Fruit fly (Drosophila melanogaster): ENCODE data around the gene ebd1.

Gene ebd1

dm6 chr3L:660314-661075, 24.9 kb downstream of the ebd1 start:
- TF ChIP-seq Jra (GFP tag; optimal IDR thresholded peaks at IDR 0.05) (no peak), Dfd (GFP tag; optimal IDR thresholded peaks at IDR 0.05) (no peak), Dif (GFP tag; optimal IDR thresholded peaks at IDR 0.05; ENCODE audit: partially characterized antibody) (peak; percentile 5), Sp1 (GFP tag; optimal IDR thresholded peaks at IDR 0.05) (peak; percentile 54), usp (GFP tag; optimal IDR thresholded peaks at IDR 0.05) (no peak), Mio (GFP tag; optimal IDR thresholded peaks at IDR 0.05) (no peak), h (GFP tag; optimal IDR thresholded peaks at IDR 0.05) (peak; percentile 79), Hr78 (GFP tag; optimal IDR thresholded peaks at IDR 0.05) (no peak), rgr (GFP tag; optimal IDR thresholded peaks at IDR 0.05) (peak; percentile 71), foxo (GFP tag; optimal IDR thresholded peaks at IDR 0.05) (peak in 1 of 2 experiments; percentile 74), N (GFP tag; optimal IDR thresholded peaks at IDR 0.05) (no peak), Hnf4 (GFP tag; optimal IDR thresholded peaks at IDR 0.05) (peak; percentile 54), lola (GFP tag; optimal IDR thresholded peaks at IDR 0.05) (no peak), GATAd (GFP tag; optimal IDR thresholded peaks at IDR 0.05) (no peak), jim (GFP tag; optimal IDR thresholded peaks at IDR 0.05) (no peak), dmrt93B (GFP tag; optimal IDR thresholded peaks at IDR 0.05) (peak; percentile 37), Myc (optimal IDR thresholded peaks at IDR 0.05) (no peak), ey (GFP tag; optimal IDR thresholded peaks at IDR 0.05) (peak; percentile 73), sv (GFP tag; optimal IDR thresholded peaks at IDR 0.05) (no peak), tai (GFP tag; optimal IDR thresholded peaks at IDR 0.05) (no peak), Rel (GFP tag; optimal IDR thresholded peaks at IDR 0.05) (peak; percentile 7), Rel (tag; optimal IDR thresholded peaks at IDR 0.05) (no peak), psq (GFP tag; optimal IDR thresholded peaks at IDR 0.05) (peak; percentile 54), brk (GFP tag; optimal IDR thresholded peaks at IDR 0.05) (peak; percentile 17), Hr83 (GFP tag; optimal IDR thresholded peaks at IDR 0.05; ENCODE audit: poor library complexity, severe bottlenecking) (no peak), CrebA (GFP tag; optimal IDR thresholded peaks at IDR 0.05; ENCODE audit: borderline replicate concordance) (no peak), dl (GFP tag; optimal IDR thresholded peaks at IDR 0.05; ENCODE audit: insufficient read depth in 1 of 2, partially characterized antibody in 2 of 2) (no peak), OdsH (GFP tag; optimal IDR thresholded peaks at IDR 0.05) (peak; percentile 63), CG9705 (GFP tag; optimal IDR thresholded peaks at IDR 0.05) (no peak), br (GFP tag; optimal IDR thresholded peaks at IDR 0.05) (peak; percentile 72), CG32264 (GFP tag; optimal IDR thresholded peaks at IDR 0.05) (no peak), Vsx2 (GFP tag; optimal IDR thresholded peaks at IDR 0.05; ENCODE audit: partially characterized antibody) (no peak), pan (optimal IDR thresholded peaks at IDR 0.05) (no peak), sage (GFP tag; optimal IDR thresholded peaks at IDR 0.05) (peak; percentile 55), Abd-B (GFP tag; optimal IDR thresholded peaks at IDR 0.05) (no peak), HLH106 (tag; optimal IDR thresholded peaks at IDR 0.05) (peak; percentile 63), fru (GFP tag; optimal IDR thresholded peaks at IDR 0.05) (peak; percentile 63), woc (GFP tag; optimal IDR thresholded peaks at IDR 0.05) (peak; percentile 51), dsf (GFP tag; optimal IDR thresholded peaks at IDR 0.05; ENCODE audit: borderline replicate concordance) (no peak)

- TF ChIP-seq Vsx2 (GFP tag; optimal IDR thresholded peaks at IDR 0.05; ENCODE audit: partially characterized antibody) (no peak), Jra (GFP tag; optimal IDR thresholded peaks at IDR 0.05) (no peak), CrebA (GFP tag; optimal IDR thresholded peaks at IDR 0.05; ENCODE audit: borderline replicate concordance) (no peak), sage (GFP tag; optimal IDR thresholded peaks at IDR 0.05) (no peak), br (GFP tag; optimal IDR thresholded peaks at IDR 0.05) (no peak), dsf (GFP tag; optimal IDR thresholded peaks at IDR 0.05; ENCODE audit: borderline replicate concordance) (no peak), fru (GFP tag; optimal IDR thresholded peaks at IDR 0.05) (no peak), HLH106 (tag; optimal IDR thresholded peaks at IDR 0.05) (no peak), usp (GFP tag; optimal IDR thresholded peaks at IDR 0.05) (no peak), Mio (GFP tag; optimal IDR thresholded peaks at IDR 0.05) (no peak), N (GFP tag; optimal IDR thresholded peaks at IDR 0.05) (no peak), Hnf4 (GFP tag; optimal IDR thresholded peaks at IDR 0.05) (no peak), Dif (GFP tag; optimal IDR thresholded peaks at IDR 0.05; ENCODE audit: partially characterized antibody) (no peak), OdsH (GFP tag; optimal IDR thresholded peaks at IDR 0.05) (no peak), pan (optimal IDR thresholded peaks at IDR 0.05) (no peak), woc (GFP tag; optimal IDR thresholded peaks at IDR 0.05) (no peak)
These were observed 27.1 kb downstream of the ebd1 start for dm6 chr3L:658279-658678.
